Fruit fly (Drosophila melanogaster) whole organism, adult: ENCODE results near the gene ABCB7.

ENCODE experiments used
- CG11617 ChIP-seq: fragments of 200-800 bp; sonication (Bioruptor generic); optimal IDR thresholded peaks from 2 replicates; lab custom pipeline; 2017; ENCODE audit warnings: mild to moderate bottlenecking, missing biosample characterization, missing genetic modification reagents, missing genetic modification characterization
- CG12768 ChIP-seq: fragments of 200-800 bp; sonication (Bioruptor generic); optimal IDR thresholded peaks from 2 replicates; lab custom pipeline; 2017; ENCODE audit warnings: missing biosample characterization, missing genetic modification characterization, mild to moderate bottlenecking, moderate library complexity, missing genetic modification reagents
- CG14711 ChIP-seq: fragments of 200-800 bp; sonication (Bioruptor generic); optimal IDR thresholded peaks from 2 replicates; lab custom pipeline; 2018; ENCODE audit warnings: missing biosample characterization, mild to moderate bottlenecking, missing genetic modification characterization, moderate library complexity
- CG1620 ChIP-seq: fragments of 200-800 bp; sonication (Bioruptor generic); optimal IDR thresholded peaks from 2 replicates; lab custom pipeline; 2016; ENCODE audit warnings: missing biosample characterization, missing genetic modification characterization
- CG33017 ChIP-seq: fragments of 200-800 bp; sonication (Bioruptor generic); optimal IDR thresholded peaks from 2 replicates; lab custom pipeline; 2018; ENCODE audit warnings: missing biosample characterization, mild to moderate bottlenecking, missing genetic modification characterization, moderate library complexity
- CG5204 ChIP-seq: fragments of 200-800 bp; sonication (Bioruptor generic); optimal IDR thresholded peaks from 2 replicates; lab custom pipeline; 2016; ENCODE audit warnings: missing biosample characterization, missing genetic modification characterization
- CG7045 ChIP-seq: fragments of 200-800 bp; sonication (Bioruptor generic); optimal IDR thresholded peaks from 2 replicates; lab custom pipeline; 2017; ENCODE audit warnings: missing biosample characterization, mild to moderate bottlenecking, missing genetic modification characterization
- CG7101 ChIP-seq: fragments of 200-800 bp; sonication (Bioruptor generic); optimal IDR thresholded peaks from 2 replicates; lab custom pipeline; 2018; ENCODE audit warnings: missing biosample characterization, mild to moderate bottlenecking, missing genetic modification characterization, moderate library complexity
- Clk ChIP-seq: fragments of 200-800 bp; sonication (Bioruptor generic); optimal IDR thresholded peaks from 2 replicates; lab custom pipeline; 2017; ENCODE audit warnings: missing biosample characterization, missing genetic modification characterization
- Crg-1 ChIP-seq: fragments of 200-800 bp; sonication (Bioruptor generic); optimal IDR thresholded peaks from 2 replicates; lab custom pipeline; 2016; ENCODE audit warnings: missing biosample characterization, missing genetic modification characterization
- Hr96 ChIP-seq: fragments of 200-800 bp; sonication (Bioruptor generic); optimal IDR thresholded peaks from 2 replicates; lab custom pipeline; 2016; ENCODE audit warnings: missing biosample characterization, missing genetic modification characterization
- Mnt ChIP-seq: fragments of 200-800 bp; sonication (Bioruptor generic); optimal IDR thresholded peaks from 2 replicates; lab custom pipeline; 2016; ENCODE audit warnings: missing biosample characterization, mild to moderate bottlenecking, missing genetic modification characterization
- bab1 ChIP-seq: fragments of 200-800 bp; sonication (Bioruptor generic); optimal IDR thresholded peaks from 3 replicates; lab custom pipeline; 2019; ENCODE audit warnings: missing biosample characterization, mild to moderate bottlenecking, missing genetic modification characterization, moderate library complexity
- cic ChIP-seq: fragments of 200-800 bp; sonication (Bioruptor generic); optimal IDR thresholded peaks from 2 replicates; lab custom pipeline; 2017; ENCODE audit warnings: missing biosample characterization, mild to moderate bottlenecking, missing genetic modification characterization, moderate library complexity
- cnc ChIP-seq, 2 experiments: fragments of >200 bp; optimal IDR thresholded peaks; 2 replicates each; lab custom pipeline; 2017
- kay ChIP-seq: fragments of 200-800 bp; sonication (Bioruptor generic); peaks from one replicate; lab custom pipeline; 2016; ENCODE audit warnings: missing biosample characterization, missing genetic modification characterization, borderline replicate concordance
- ovo ChIP-seq: fragments of 200-800 bp; sonication (Bioruptor generic); optimal IDR thresholded peaks from 2 replicates; lab custom pipeline; 2016; ENCODE audit warnings: missing biosample characterization, missing genetic modification characterization
- pad ChIP-seq: fragments of 200-800 bp; sonication (Bioruptor generic); optimal IDR thresholded peaks from 3 replicates; lab custom pipeline; 2017; ENCODE audit warnings: missing biosample characterization, missing genetic modification characterization, mild to moderate bottlenecking, moderate library complexity, missing genetic modification reagents
- tj ChIP-seq: fragments of 200-800 bp; sonication (Bioruptor generic); optimal IDR thresholded peaks from 3 replicates; lab custom pipeline; 2017; ENCODE audit warnings: missing biosample characterization, mild to moderate bottlenecking, missing genetic modification characterization, moderate library complexity
- toe ChIP-seq: fragments of 200-800 bp; sonication (Bioruptor generic); optimal IDR thresholded peaks from 2 replicates; lab custom pipeline; 2016; ENCODE audit warnings: missing biosample characterization, missing genetic modification characterization

Gene ABCB7

dm6 chr3L:1639185-1639812 lies 21.1 kb downstream of the ABCB7 start, which contains the start of the genes Mettl2 and Bgb:
TSS of gene Mettl2 (minus strand) at chr3L:1639235.
TSS of gene Bgb (plus strand) at chr3L:1639711.
- TF ChIP-seq CG33017 (tag; lab: Kevin White, UChicago) = peak; percentile 65
- peak; percentile 83 for TF ChIP-seq CG1620 (GFP tag; lab: Kevin White, UChicago)
- TF ChIP-seq CG7045 (GFP tag; lab: Kevin White, UChicago) = peak; percentile 75
- peak; percentile 68 for TF ChIP-seq Clk (GFP tag; lab: Kevin White, UChicago)
- TF ChIP-seq Crg-1 (GFP tag; lab: Kevin White, UChicago) = peak; percentile 65
- TF ChIP-seq tj = peak; percentile 50
- TF ChIP-seq cnc (optimal IDR thresholded peaks at IDR 0.05; lab: Kevin White, UChicago) = no peak
- peak; percentile 58 for TF ChIP-seq ovo (GFP tag; lab: Kevin White, UChicago)
- peak; percentile 65 for TF ChIP-seq CG11617 (GFP tag; lab: Kevin White, UChicago)
- TF ChIP-seq bab1 (GFP tag; lab: Kevin White, UChicago) = peak; percentile 56
- peak; percentile 68 for TF ChIP-seq pad (GFP tag; lab: Kevin White, UChicago)
- TF ChIP-seq CG12768 (GFP tag; lab: Kevin White, UChicago) = peak; percentile 69
- peak; percentile 84 for TF ChIP-seq Hr96
- no peak for TF ChIP-seq cic (GFP tag; lab: Kevin White, UChicago)
- TF ChIP-seq toe (GFP tag; lab: Kevin White, UChicago) = peak; percentile 90
- peak; percentile 59 for TF ChIP-seq Mnt (GFP tag; lab: Kevin White, UChicago)
- TF ChIP-seq kay (GFP tag; lab: Kevin White, UChicago) = no peak
- TF ChIP-seq CG5204 = no peak
- TF ChIP-seq CG14711 (tag; lab: Kevin White, UChicago) = peak; percentile 73
- peak; percentile 78 for TF ChIP-seq CG7101 (tag; lab: Kevin White, UChicago)

dm6 chr3L:1644920-1645567 lies 26.8 kb downstream of the ABCB7 start, which contains the start of the genes alphaCOP and CG13919:
TSS of gene alphaCOP (minus strand) at chr3L:1645199.
TSS of gene CG13919 (plus strand) at chr3L:1645467.
- peak; percentile 74 for TF ChIP-seq cic (GFP tag; lab: Kevin White, UChicago)
- TF ChIP-seq bab1 (GFP tag; lab: Kevin White, UChicago) = peak; percentile 98
- TF ChIP-seq ovo (GFP tag; lab: Kevin White, UChicago) = peak; percentile 84
- TF ChIP-seq CG33017 (tag; lab: Kevin White, UChicago) = peak; percentile 97
- peak; percentile 94 for TF ChIP-seq CG11617 (GFP tag; lab: Kevin White, UChicago)
- no peak for TF ChIP-seq kay (GFP tag; lab: Kevin White, UChicago)
- peak; percentile 76 for TF ChIP-seq tj
- peak; percentile 96 for TF ChIP-seq CG7045 (GFP tag; lab: Kevin White, UChicago)
- peak; percentile 93 for TF ChIP-seq Hr96
- peak; percentile 97 for TF ChIP-seq toe (GFP tag; lab: Kevin White, UChicago)
- TF ChIP-seq Clk (GFP tag; lab: Kevin White, UChicago) = peak; percentile 91
- TF ChIP-seq CG12768 (GFP tag; lab: Kevin White, UChicago) = peak; percentile 96
- TF ChIP-seq CG5204 = peak; percentile 95
- TF ChIP-seq CG7101 (tag; lab: Kevin White, UChicago) = peak; percentile 97
- TF ChIP-seq Crg-1 (GFP tag; lab: Kevin White, UChicago) = peak; percentile 97
- TF ChIP-seq CG1620 (GFP tag; lab: Kevin White, UChicago) = peak; percentile 95
- TF ChIP-seq cnc (optimal IDR thresholded peaks at IDR 0.05; lab: Kevin White, UChicago) = no peak
- TF ChIP-seq CG14711 (tag; lab: Kevin White, UChicago) = peak; percentile 96
- peak; percentile 86 for TF ChIP-seq pad (GFP tag; lab: Kevin White, UChicago)
- TF ChIP-seq Mnt (GFP tag; lab: Kevin White, UChicago) = peak; percentile 91

DNA sequence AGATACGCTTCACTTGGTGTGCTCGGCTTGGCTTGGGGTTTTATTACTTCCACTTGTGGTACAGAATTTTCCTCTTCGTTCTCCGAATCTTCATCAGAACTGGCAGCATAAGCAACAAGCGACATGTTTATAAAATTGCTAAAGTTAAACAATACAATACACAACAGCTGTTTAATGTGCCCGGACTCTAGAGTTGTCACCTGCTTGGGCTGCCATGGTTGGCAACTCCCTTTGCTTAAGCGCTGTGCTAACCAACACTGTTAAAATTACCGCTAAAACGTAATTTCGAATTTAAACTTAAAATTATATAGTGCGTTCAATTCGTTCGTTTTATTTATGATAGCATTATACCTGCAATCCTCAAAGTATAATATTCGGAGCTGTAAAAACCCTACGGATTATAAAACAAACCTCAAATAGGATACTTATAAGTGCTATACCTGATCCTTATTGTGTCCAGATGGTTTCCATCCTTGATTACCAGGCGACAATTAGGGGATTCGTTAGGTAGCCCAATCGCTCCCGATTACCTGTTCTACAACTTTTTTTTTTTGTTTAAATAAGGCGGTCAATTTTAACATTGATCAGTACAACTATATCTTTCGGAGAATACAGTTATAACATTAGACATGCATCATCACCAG lies 29.2 kb downstream of the ABCB7 start, which contains the start of the genes CG17249 and Bro:
TSS of gene CG17249 (minus strand) at position 189 of the 644 bp plus-strand sequence.
TSS of gene Bro (plus strand) at position 594 of the 644 bp plus-strand sequence.
- TF ChIP-seq Clk (GFP tag; lab: Kevin White, UChicago) (peak; percentile 3), tj (no peak), pad (GFP tag; lab: Kevin White, UChicago) (peak; percentile 38), toe (GFP tag; lab: Kevin White, UChicago) (peak; percentile 26), CG11617 (GFP tag; lab: Kevin White, UChicago) (no peak), CG12768 (GFP tag; lab: Kevin White, UChicago) (no peak), CG14711 (tag; lab: Kevin White, UChicago) (peak; percentile 99), cic (GFP tag; lab: Kevin White, UChicago) (peak; percentile 19), cnc (optimal IDR thresholded peaks at IDR 0.05; lab: Kevin White, UChicago) (no peak), ovo (GFP tag; lab: Kevin White, UChicago) (peak; percentile 34), CG5204 (no peak), CG1620 (GFP tag; lab: Kevin White, UChicago) (peak; percentile 76), CG7101 (tag; lab: Kevin White, UChicago) (peak; percentile 57), CG33017 (tag; lab: Kevin White, UChicago) (no peak), Crg-1 (GFP tag; lab: Kevin White, UChicago) (peak; percentile 69), kay (GFP tag; lab: Kevin White, UChicago) (no peak), CG7045 (GFP tag; lab: Kevin White, UChicago) (no peak), Hr96 (no peak), Mnt (GFP tag; lab: Kevin White, UChicago) (peak; percentile 28), bab1 (GFP tag; lab: Kevin White, UChicago) (peak; percentile 32)

dm6 chr3L:1648690-1649355 lies 30.6 kb downstream of the ABCB7 start, which contains the start of gene CG13920:
TSS of gene CG13920 (plus strand) at chr3L:1648944.
- no peak for TF ChIP-seq bab1 (GFP tag; lab: Kevin White, UChicago)
